Worm (Caenorhabditis elegans): ENCODE measurements around the gene R10H10.7.

DNA sequence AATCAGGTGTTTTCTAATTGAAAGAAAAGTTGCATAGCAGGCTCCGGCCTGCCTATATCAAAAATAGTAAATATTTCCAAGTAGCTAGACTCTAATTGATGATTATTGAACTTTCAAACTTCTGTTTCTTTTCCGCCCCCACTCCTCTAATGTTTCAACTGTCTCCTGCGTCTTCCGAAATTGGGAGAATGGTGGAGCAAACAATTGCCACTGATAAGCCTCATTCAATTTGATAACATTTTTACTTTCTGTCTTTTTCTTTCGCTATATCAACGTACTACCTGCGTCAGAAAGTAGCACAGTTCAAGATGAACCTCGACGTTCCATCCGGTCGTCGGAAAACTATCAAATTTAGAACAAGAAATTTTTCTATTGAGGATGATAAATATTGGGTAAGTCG is 25.2 kb upstream of the R10H10.7 start, which contains the start of gene F13B12.3:
- TF ChIP-seq skn-1 (tag; optimal IDR thresholded peaks at IDR 0.05) (no peak), pqm-1 (tag; optimal IDR thresholded peaks at IDR 0.05) (peak; percentile 90), mml-1 (tag; optimal IDR thresholded peaks at IDR 0.05) (no peak), elt-2 (tag; optimal IDR thresholded peaks at IDR 0.05) (peak; percentile 90), unc-39 (tag; optimal IDR thresholded peaks at IDR 0.05) (no peak), zag-1 (tag; optimal IDR thresholded peaks at IDR 0.05) (no peak)
